Fruit fly (Drosophila melanogaster): ENCODE data around the gene Naa40.

DNA sequence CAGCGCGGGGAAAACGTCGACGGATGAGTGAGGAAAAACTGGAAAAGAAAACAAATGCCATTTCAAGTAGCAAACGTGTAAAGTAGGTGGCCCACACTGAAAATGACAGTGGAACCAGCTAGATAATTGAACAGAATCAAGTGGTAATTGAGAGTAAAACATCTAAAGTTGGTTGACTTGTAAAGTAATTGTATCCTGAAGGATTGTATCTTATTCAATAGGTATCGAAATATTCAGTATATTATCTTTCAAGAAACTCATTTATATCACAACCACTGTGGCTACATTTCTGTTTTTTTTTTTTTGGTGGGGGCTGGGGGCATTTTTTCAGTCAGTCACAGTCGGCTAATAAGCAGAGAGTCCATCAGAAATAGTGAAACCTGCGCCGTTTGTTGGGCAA is 25.5 kb downstream of the Naa40 start:
- TF ChIP-seq CG18262 (tag; optimal IDR thresholded peaks at IDR 0.05) (peak; percentile 74), zfh2 (GFP tag; optimal IDR thresholded peaks at IDR 0.05) (no peak), bowl (GFP tag; IDR thresholded peaks at IDR 0.05) (no peak), pan (optimal IDR thresholded peaks at IDR 0.05) (no peak), pan (GFP tag; optimal IDR thresholded peaks at IDR 0.05 in 1 of 2, IDR thresholded peaks at IDR 0.05 in 1 of 2) (peak in 1 of 2 experiments; percentile 73)
